Worm (Caenorhabditis elegans) whole organism, early embryonic: ENCODE measurements around the gene ubxn-5.

Experiments used
- B0310.2 ChIP-seq: sonication (generic microtip); optimal IDR thresholded peaks from 2 replicates; lab custom pipeline; 2016; ENCODE audit warnings: mild to moderate bottlenecking, missing genetic modification characterization, missing compliant biosample characterization
- F13C5.2 ChIP-seq: sonication (generic microtip); optimal IDR thresholded peaks from 2 replicates; lab custom pipeline; 2017; ENCODE audit warnings: mild to moderate bottlenecking, missing genetic modification characterization, inconsistent platforms, missing compliant biosample characterization
- aly-1 ChIP-seq: sonication (generic microtip); optimal IDR thresholded peaks from 2 replicates; lab custom pipeline; 2016; ENCODE audit warnings: missing genetic modification characterization, missing compliant biosample characterization
- ama-1 ChIP-seq: fragments of 150-350 bp; optimal IDR thresholded peaks from 2 replicates; lab custom pipeline; 2014
- ceh-13 ChIP-seq: fragments of 200-800 bp; sonication (Bioruptor generic); optimal IDR thresholded peaks from 2 replicates; lab custom pipeline; 2018; ENCODE audit warnings: mild to moderate bottlenecking, missing genetic modification characterization, missing compliant biosample characterization
- ceh-36 ChIP-seq: sonication (generic microtip); optimal IDR thresholded peaks from 2 replicates; lab custom pipeline; 2016; ENCODE audit warnings: missing genetic modification characterization, inconsistent platforms, missing compliant biosample characterization
- ets-7 ChIP-seq: sonication (generic microtip); optimal IDR thresholded peaks from 2 replicates; lab custom pipeline; 2016; ENCODE audit warnings: missing genotype, missing genetic modification characterization, missing compliant biosample characterization
- flt-1 ChIP-seq: fragments of 200-800 bp; sonication (Bioruptor generic); IDR thresholded peaks from 2 replicates; pipeline ENCODE4 v1.3.6; 2022; ENCODE audit warnings: missing genetic modification characterization, missing compliant biosample characterization
- hmbx-1 ChIP-seq: sonication (generic microtip); optimal IDR thresholded peaks from 2 replicates; lab custom pipeline; 2016; ENCODE audit warnings: mild to moderate bottlenecking, missing genetic modification characterization, missing compliant biosample characterization
- hmg-4 ChIP-seq: fragments of 200-800 bp; sonication (Bioruptor generic); optimal IDR thresholded peaks from 2 replicates; lab custom pipeline; 2018; ENCODE audit warnings: mild to moderate bottlenecking, missing genetic modification characterization, missing compliant biosample characterization
- hnd-1 ChIP-seq: sonication (generic microtip); optimal IDR thresholded peaks from 2 replicates; lab custom pipeline; 2016; ENCODE audit warnings: missing genetic modification characterization, missing compliant biosample characterization
- pes-1 ChIP-seq: fragments of 200-800 bp; sonication (Bioruptor generic); IDR thresholded peaks from 2 replicates; pipeline ENCODE4 v1.3.6; 2022; ENCODE audit warnings: missing genetic modification reagents, missing genetic modification characterization, missing compliant biosample characterization
- scrt-1 ChIP-seq: fragments of 200-800 bp; sonication (Bioruptor generic); IDR thresholded peaks from 2 replicates; pipeline ENCODE4 v1.3.6; 2022; ENCODE audit warnings: missing genetic modification characterization, missing compliant biosample characterization
- sea-1 ChIP-seq: fragments of 200-800 bp; sonication (Bioruptor generic); conservative IDR thresholded peaks from 2 replicates; pipeline ENCODE4 v1.3.6; 2022; ENCODE audit warnings: missing genetic modification characterization, missing compliant biosample characterization
- tbx-11 ChIP-seq: fragments of 200-800 bp; sonication (Bioruptor generic); IDR thresholded peaks from 2 replicates; pipeline ENCODE4 v1.3.6; 2022; ENCODE audit warnings: missing genetic modification characterization, missing compliant biosample characterization
- tbx-37 ChIP-seq: fragments of 200-800 bp; sonication (Bioruptor generic); conservative IDR thresholded peaks from 2 replicates; pipeline ENCODE4 v1.3.6; 2022; ENCODE audit warnings: missing genetic modification reagents, missing genetic modification characterization, missing compliant biosample characterization
- tra-4 ChIP-seq: sonication (generic microtip); optimal IDR thresholded peaks from 2 replicates; lab custom pipeline; 2017; ENCODE audit warnings: missing genetic modification characterization, missing compliant biosample characterization

ubxn-5 gene

DNA sequence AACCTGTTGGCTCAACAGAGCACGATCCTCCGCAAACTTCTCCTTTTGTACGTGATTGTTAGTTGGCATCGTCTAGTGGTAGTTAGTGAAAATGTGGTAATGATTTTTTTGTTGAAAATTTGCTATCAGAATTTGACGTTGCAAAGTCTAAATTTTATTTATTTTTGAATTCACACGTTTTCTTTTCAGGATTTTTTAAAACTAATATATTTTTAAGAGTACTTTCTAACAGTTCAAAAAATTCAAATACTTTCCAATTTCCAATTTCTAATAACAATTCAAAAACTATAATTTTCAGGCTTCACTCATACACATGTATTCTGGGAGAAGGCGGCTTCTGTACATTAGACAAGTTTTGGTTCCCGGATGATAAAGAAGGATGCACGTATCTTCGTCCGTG lies at the start of gene ubxn-5:
TSS of gene ubxn-5 (minus strand) at position 101 of the 400 bp plus-strand sequence.
- TF ChIP-seq B0310.2 (tag; lab: Kevin White, UChicago), result no peak
- TF ChIP-seq ceh-36 (tag; lab: Kevin White, UChicago), result no peak
- no peak for TF ChIP-seq sea-1 (GFP tag; lab: Robert Waterston, UW)
- no peak for TF ChIP-seq tbx-37 (GFP tag; lab: Robert Waterston, UW)
- TF ChIP-seq ama-1, result no peak
- no peak for TF ChIP-seq hmbx-1 (tag; lab: Kevin White, UChicago)
- no peak for TF ChIP-seq flt-1 (GFP tag; lab: Robert Waterston, UW)
- no peak for TF ChIP-seq ceh-13 (GFP tag; lab: Kevin White, UChicago)
- TF ChIP-seq F13C5.2 (tag; lab: Kevin White, UChicago), result no peak
- TF ChIP-seq scrt-1, result no peak
- no peak for TF ChIP-seq hmg-4
- TF ChIP-seq hnd-1 (tag; lab: Kevin White, UChicago), result no peak
- TF ChIP-seq ets-7, result no peak
- TF ChIP-seq pes-1 (GFP tag; lab: Robert Waterston, UW), result no peak
- no peak for TF ChIP-seq aly-1 (tag; lab: Kevin White, UChicago)

- TF ChIP-seq hmbx-1 (tag; lab: Kevin White, UChicago), result no peak
- TF ChIP-seq pes-1 (GFP tag; lab: Robert Waterston, UW), result no peak
- no peak for TF ChIP-seq ama-1
- TF ChIP-seq hmg-4, result no peak
- TF ChIP-seq sea-1 (GFP tag; lab: Robert Waterston, UW), result no peak
- TF ChIP-seq flt-1 (GFP tag; lab: Robert Waterston, UW), result no peak
- no peak for TF ChIP-seq ets-7
- no peak for TF ChIP-seq F13C5.2 (tag; lab: Kevin White, UChicago)
- no peak for TF ChIP-seq hnd-1 (tag; lab: Kevin White, UChicago)
- no peak for TF ChIP-seq tbx-11 (GFP tag; lab: Robert Waterston, UW)
- TF ChIP-seq aly-1 (tag; lab: Kevin White, UChicago), result no peak
- TF ChIP-seq ceh-36 (tag; lab: Kevin White, UChicago), result no peak
- no peak for TF ChIP-seq tra-4 (tag; lab: Kevin White, UChicago)
- no peak for TF ChIP-seq B0310.2 (tag; lab: Kevin White, UChicago)
- no peak for TF ChIP-seq ceh-13 (GFP tag; lab: Kevin White, UChicago)
- no peak for TF ChIP-seq tbx-37 (GFP tag; lab: Robert Waterston, UW)
- TF ChIP-seq scrt-1, result no peak
Measured at ce11 chrII:10283145-10283544, 48.8 kb upstream of the ubxn-5 start.

ce11 chrII:10281674-10282073 lies 47.4 kb upstream of the ubxn-5 start:
- TF ChIP-seq tbx-37 (GFP tag; lab: Robert Waterston, UW) (no peak), ama-1 (no peak), tra-4 (tag; lab: Kevin White, UChicago) (no peak), scrt-1 (no peak), hmg-4 (no peak), sea-1 (GFP tag; lab: Robert Waterston, UW) (no peak)

DNA sequence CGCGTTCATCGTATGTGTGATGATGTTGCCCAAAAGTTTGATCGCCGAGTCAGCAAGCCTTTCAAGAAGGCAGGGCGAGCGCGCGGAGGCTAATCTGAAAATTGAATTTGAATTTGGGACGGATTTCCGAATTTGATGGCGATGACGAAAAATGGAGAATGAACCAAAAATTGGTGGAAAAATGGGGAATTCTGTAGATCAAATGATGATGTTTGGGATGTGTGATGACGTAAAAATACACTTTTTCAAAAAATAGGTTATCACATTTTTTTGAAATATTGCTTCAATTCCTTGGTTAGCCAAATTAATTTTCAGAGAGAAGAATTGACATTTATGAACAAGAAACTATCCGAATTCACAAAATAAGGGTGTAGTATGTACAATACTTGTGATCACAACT lies 45.3 kb upstream of the ubxn-5 start, which contains the start of gene ZK971.1:
TSS of gene ZK971.1 (minus strand) at position 101 of the 400 bp plus-strand sequence.
- TF ChIP-seq sea-1 (GFP tag; lab: Robert Waterston, UW) (no peak), B0310.2 (tag; lab: Kevin White, UChicago) (no peak), ceh-36 (tag; lab: Kevin White, UChicago) (no peak), ama-1 (no peak), tbx-37 (GFP tag; lab: Robert Waterston, UW) (no peak), ets-7 (no peak), ceh-13 (GFP tag; lab: Kevin White, UChicago) (no peak), hmg-4 (no peak), flt-1 (GFP tag; lab: Robert Waterston, UW) (no peak), F13C5.2 (tag; lab: Kevin White, UChicago) (no peak), hnd-1 (tag; lab: Kevin White, UChicago) (no peak), pes-1 (GFP tag; lab: Robert Waterston, UW) (no peak), scrt-1 (no peak), aly-1 (tag; lab: Kevin White, UChicago) (no peak), tra-4 (tag; lab: Kevin White, UChicago) (no peak), hmbx-1 (tag; lab: Kevin White, UChicago) (no peak)

DNA sequence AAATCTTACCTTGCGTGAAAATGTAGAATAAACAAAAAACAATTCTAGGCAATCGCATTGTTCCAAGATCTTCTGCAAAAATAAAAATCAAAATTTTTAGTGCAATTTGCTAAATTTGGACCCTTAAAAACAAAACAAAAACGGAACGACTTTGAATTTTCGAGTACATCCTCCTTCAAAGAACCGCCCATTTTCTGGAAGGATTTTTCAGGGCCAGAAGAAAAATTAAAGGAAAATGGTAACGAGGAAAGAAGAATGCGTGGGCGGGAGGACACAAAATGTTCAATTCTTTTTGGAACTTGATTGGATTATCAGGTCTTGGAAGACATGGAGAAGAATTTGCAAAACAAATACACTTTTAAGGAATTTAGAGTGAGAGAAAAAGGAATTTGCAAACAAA lies 36.8 kb upstream of the ubxn-5 start, which contains the start of gene F54B3.4:
TSS of gene F54B3.4 (minus strand) at position 101 of the 400 bp plus-strand sequence.
- TF ChIP-seq tra-4 (tag; lab: Kevin White, UChicago) (no peak), ama-1 (no peak), hnd-1 (tag; lab: Kevin White, UChicago) (no peak), hmg-4 (no peak), scrt-1 (no peak), F13C5.2 (tag; lab: Kevin White, UChicago) (no peak), B0310.2 (tag; lab: Kevin White, UChicago) (no peak), hmbx-1 (tag; lab: Kevin White, UChicago) (no peak), flt-1 (GFP tag; lab: Robert Waterston, UW) (no peak), aly-1 (tag; lab: Kevin White, UChicago) (no peak), ceh-13 (GFP tag; lab: Kevin White, UChicago) (no peak), pes-1 (GFP tag; lab: Robert Waterston, UW) (no peak), sea-1 (GFP tag; lab: Robert Waterston, UW) (no peak), tbx-37 (GFP tag; lab: Robert Waterston, UW) (no peak), ets-7 (no peak), ceh-36 (tag; lab: Kevin White, UChicago) (no peak), tbx-11 (GFP tag; lab: Robert Waterston, UW) (no peak)

DNA sequence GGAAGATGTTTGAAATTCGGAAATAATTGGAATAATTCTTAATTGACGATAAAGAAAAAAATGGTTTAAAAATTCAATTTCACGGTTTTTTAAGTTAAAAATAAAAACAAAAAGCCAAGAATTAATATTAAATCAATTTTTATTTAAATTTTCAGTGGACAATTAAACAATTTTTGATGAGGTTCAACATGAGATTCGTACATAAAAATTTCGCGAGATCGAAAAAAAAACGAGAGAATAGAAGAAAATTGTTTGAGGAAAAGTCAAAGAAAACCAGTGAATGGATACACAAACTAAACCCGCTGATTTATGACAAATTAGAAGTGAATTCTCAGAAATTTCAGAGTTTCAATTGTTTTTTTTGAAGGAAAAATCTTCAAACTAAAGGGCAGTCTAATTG lies 35.8 kb upstream of the ubxn-5 start, which contains the start of gene F54B3.2:
TSS of gene F54B3.2 (minus strand) at position 101 of the 400 bp plus-strand sequence.
- TF ChIP-seq tra-4 (tag; lab: Kevin White, UChicago) (no peak), ceh-36 (tag; lab: Kevin White, UChicago) (no peak), sea-1 (GFP tag; lab: Robert Waterston, UW) (no peak), ceh-13 (GFP tag; lab: Kevin White, UChicago) (no peak), F13C5.2 (tag; lab: Kevin White, UChicago) (no peak), B0310.2 (tag; lab: Kevin White, UChicago) (no peak), tbx-11 (GFP tag; lab: Robert Waterston, UW) (no peak), aly-1 (tag; lab: Kevin White, UChicago) (no peak), ama-1 (no peak), hnd-1 (tag; lab: Kevin White, UChicago) (no peak), hmbx-1 (tag; lab: Kevin White, UChicago) (no peak), tbx-37 (GFP tag; lab: Robert Waterston, UW) (no peak), scrt-1 (no peak), flt-1 (GFP tag; lab: Robert Waterston, UW) (no peak), pes-1 (GFP tag; lab: Robert Waterston, UW) (no peak), hmg-4 (no peak), ets-7 (no peak)
